Fruit fly (Drosophila melanogaster) whole organism, embryonic: ENCODE measurements around the gene CG4115.

Source experiments
- CG1024 ChIP-seq: fragments of 200-800 bp; sonication (Bioruptor generic); IDR thresholded peaks from 2 replicates; pipeline ENCODE4 v1.3.6; 2022; ENCODE audit warnings: missing biosample characterization, missing genetic modification characterization
- CG12659 ChIP-seq: fragments of 200-800 bp; sonication (Bioruptor generic); optimal IDR thresholded peaks from 3 replicates; lab custom pipeline; 2017; ENCODE audit warnings: mild to moderate bottlenecking, missing biosample characterization, missing genetic modification reagents, missing genetic modification characterization
- CG12744 ChIP-seq: fragments of 200-800 bp; sonication (Bioruptor generic); optimal IDR thresholded peaks from 2 replicates; lab custom pipeline; 2016; ENCODE audit warnings: missing biosample characterization, missing genetic modification characterization
- CG15696 ChIP-seq: fragments of 200-800 bp; sonication (Bioruptor generic); optimal IDR thresholded peaks from 2 replicates; lab custom pipeline; 2019; ENCODE audit warnings: missing biosample characterization, mild to moderate bottlenecking, missing genetic modification characterization, moderate library complexity
- CG1603 ChIP-seq: fragments of 200-800 bp; sonication (Bioruptor generic); optimal IDR thresholded peaks from 2 replicates; lab custom pipeline; 2019; ENCODE audit warnings: missing biosample characterization, mild to moderate bottlenecking, missing genetic modification characterization, moderate library complexity
- CG17328 ChIP-seq: fragments of 200-800 bp; sonication (Bioruptor generic); IDR thresholded peaks from 2 replicates; pipeline ENCODE4 v1.3.6; 2022; ENCODE audit warnings: missing biosample characterization, missing genetic modification characterization
- CG17359 ChIP-seq: fragments of 200-800 bp; sonication (Bioruptor generic); optimal IDR thresholded peaks from 3 replicates; lab custom pipeline; 2018; ENCODE audit warnings: missing biosample characterization, mild to moderate bottlenecking, missing genetic modification characterization, moderate library complexity
- CG17361 ChIP-seq: fragments of 200-800 bp; sonication (Bioruptor generic); IDR thresholded peaks from 3 replicates; pipeline ENCODE4 v1.3.6; 2022; ENCODE audit warnings: missing biosample characterization, missing genetic modification characterization
- CG32772 ChIP-seq: fragments of 200-800 bp; sonication (Bioruptor generic); IDR thresholded peaks from 2 replicates; pipeline ENCODE4 v1.3.6; 2022; ENCODE audit warnings: missing biosample characterization, missing genetic modification characterization
- CG34224 ChIP-seq: fragments of 200-800 bp; sonication (Bioruptor generic); IDR thresholded peaks from 3 replicates; pipeline ENCODE4 v1.3.6; 2022; ENCODE audit warnings: missing biosample characterization, missing genetic modification characterization; ENCODE audit not compliant: partially characterized antibody
- CG3726 ChIP-seq: fragments of 200-800 bp; sonication (Bioruptor generic); IDR thresholded peaks from 3 replicates; pipeline ENCODE4, ENCODE4 v1.3.6; 2022; ENCODE audit warnings: missing biosample characterization, missing genetic modification characterization
- CG4328 ChIP-seq: fragments of 200-800 bp; sonication (Bioruptor generic); optimal IDR thresholded peaks from 3 replicates; lab custom pipeline; 2017; ENCODE audit warnings: missing biosample characterization, missing genetic modification reagents, missing genetic modification characterization
- CG6254 ChIP-seq: fragments of 200-800 bp; sonication (Bioruptor generic); optimal IDR thresholded peaks from 3 replicates; lab custom pipeline; 2017; ENCODE audit warnings: mild to moderate bottlenecking, missing biosample characterization, missing genetic modification reagents, missing genetic modification characterization
- CG8924 ChIP-seq: fragments of 200-800 bp; optimal IDR thresholded peaks from 3 replicates; lab custom pipeline; 2019; ENCODE audit warnings: missing biosample characterization, mild to moderate bottlenecking, missing genetic modification characterization, moderate library complexity
- CG9727 ChIP-seq: fragments of 200-800 bp; sonication (Bioruptor generic); optimal IDR thresholded peaks from 3 replicates; lab custom pipeline; 2017; ENCODE audit warnings: missing biosample characterization, mild to moderate bottlenecking, missing genetic modification characterization
- D19B ChIP-seq: fragments of 200-800 bp; sonication (Bioruptor generic); optimal IDR thresholded peaks from 2 replicates; lab custom pipeline; 2017; ENCODE audit warnings: missing biosample characterization, mild to moderate bottlenecking, missing genetic modification characterization
- Dad ChIP-seq: fragments of 200-800 bp; sonication (Bioruptor generic); optimal IDR thresholded peaks from 3 replicates; lab custom pipeline; 2016; ENCODE audit warnings: missing biosample characterization, missing genetic modification characterization
- Elba2 ChIP-seq: fragments of 200-800 bp; sonication (Bioruptor generic); optimal IDR thresholded peaks from 3 replicates; lab custom pipeline; 2016; ENCODE audit warnings: missing biosample characterization, missing genetic modification characterization
- Ets65A ChIP-seq: fragments of 200-800 bp; sonication (Bioruptor generic); peaks from one replicate; lab custom pipeline; 2016; ENCODE audit warnings: missing biosample characterization, missing genetic modification characterization
- HLH54F ChIP-seq: fragments of 200-800 bp; sonication (Bioruptor generic); optimal IDR thresholded peaks from 3 replicates; lab custom pipeline; 2016; ENCODE audit warnings: missing biosample characterization, missing genetic modification characterization
- Hmr ChIP-seq: fragments of 200-800 bp; sonication (Bioruptor generic); optimal IDR thresholded peaks from 3 replicates; lab custom pipeline; 2017; ENCODE audit warnings: mild to moderate bottlenecking, missing biosample characterization, missing genetic modification reagents, missing genetic modification characterization
- Kr ChIP-seq: fragments of 200-800 bp; sonication (Bioruptor generic); optimal IDR thresholded peaks from 2 replicates; lab custom pipeline; 2017; ENCODE audit warnings: missing biosample characterization, mild to moderate bottlenecking, missing genetic modification characterization
- Lhr ChIP-seq: fragments of 200-800 bp; sonication (Bioruptor generic); optimal IDR thresholded peaks from 3 replicates; lab custom pipeline; 2017; ENCODE audit warnings: mild to moderate bottlenecking, missing biosample characterization, missing genetic modification reagents, missing genetic modification characterization
- NFAT ChIP-seq: fragments of 200-800 bp; sonication (Bioruptor generic); IDR thresholded peaks from 2 replicates; pipeline ENCODE4 v1.3.6; 2022; ENCODE audit warnings: missing biosample characterization, missing genetic modification characterization
- Poxn ChIP-seq: fragments of 200-800 bp; sonication (Bioruptor generic); IDR thresholded peaks from 2 replicates; pipeline ENCODE4 v1.3.6; 2022; ENCODE audit warnings: missing biosample characterization, missing genetic modification characterization
- Ptx1 ChIP-seq: fragments of 200-800 bp; sonication (Bioruptor generic); IDR thresholded peaks from 2 replicates; pipeline ENCODE4 v1.3.6; 2022; ENCODE audit warnings: missing biosample characterization, missing genetic modification characterization
- Scr ChIP-seq: fragments of 200-800 bp; sonication (Bioruptor generic); IDR thresholded peaks from 2 replicates; pipeline ENCODE4 v1.3.6; 2022; ENCODE audit warnings: missing biosample characterization, missing genetic modification characterization; ENCODE audit not compliant: partially characterized antibody
- Sox102F ChIP-seq: fragments of 200-800 bp; sonication (Bioruptor generic); optimal IDR thresholded peaks from 2 replicates; lab custom pipeline; 2018; ENCODE audit warnings: missing biosample characterization, mild to moderate bottlenecking, missing genetic modification characterization, moderate library complexity
- ara ChIP-seq: fragments of 200-800 bp; sonication (Bioruptor generic); IDR thresholded peaks from 2 replicates; pipeline ENCODE4 v1.3.6; 2022; ENCODE audit warnings: missing biosample characterization, missing genetic modification characterization
- az2 ChIP-seq: fragments of 200-800 bp; sonication (Bioruptor generic); optimal IDR thresholded peaks from 3 replicates; lab custom pipeline; 2016; ENCODE audit warnings: missing biosample characterization, missing genetic modification characterization
- bab2 ChIP-seq: fragments of 200-800 bp; sonication (Bioruptor generic); optimal IDR thresholded peaks from 2 replicates; lab custom pipeline; 2016; ENCODE audit warnings: missing biosample characterization, missing genetic modification characterization
- bbx ChIP-seq: fragments of 200-800 bp; sonication (Bioruptor generic); IDR thresholded peaks from 2 replicates; pipeline ENCODE4 v1.3.6; 2022; ENCODE audit warnings: missing biosample characterization, missing genetic modification characterization; ENCODE audit not compliant: partially characterized antibody
- cad ChIP-seq: fragments of >200 bp; optimal IDR thresholded peaks from 2 replicates; lab custom pipeline; 2017; ENCODE audit warnings: missing biosample characterization, missing genetic modification characterization
- caup ChIP-seq: fragments of 200-800 bp; sonication (Bioruptor generic); optimal IDR thresholded peaks from 3 replicates; lab custom pipeline; 2017; ENCODE audit warnings: missing biosample characterization, mild to moderate bottlenecking, missing genetic modification characterization, moderate library complexity; ENCODE audit not compliant: severe bottlenecking
- crc ChIP-seq: fragments of 200-800 bp; sonication (Bioruptor generic); optimal IDR thresholded peaks from 2 replicates; lab custom pipeline; 2016; ENCODE audit warnings: missing biosample characterization, missing genetic modification characterization
- dmrt11E ChIP-seq: fragments of 200-800 bp; sonication (Bioruptor generic); optimal IDR thresholded peaks from 3 replicates; lab custom pipeline; 2018; ENCODE audit warnings: missing biosample characterization, mild to moderate bottlenecking, missing genetic modification characterization, moderate library complexity
- en ChIP-seq: fragments of 200-800 bp; sonication (Bioruptor generic); optimal IDR thresholded peaks from 2 replicates; lab custom pipeline; 2016; ENCODE audit warnings: missing biosample characterization, missing genetic modification characterization
- gcm2 ChIP-seq: fragments of 200-800 bp; sonication (Bioruptor generic); optimal IDR thresholded peaks from 2 replicates; lab custom pipeline; 2016; ENCODE audit warnings: missing biosample characterization, missing genetic modification characterization
- hb ChIP-seq: fragments of 200-800 bp; sonication (Bioruptor generic); IDR thresholded peaks from 3 replicates; pipeline ENCODE4 v1.3.6; 2022; ENCODE audit warnings: missing biosample characterization, missing genetic modification characterization; ENCODE audit not compliant: partially characterized antibody
- her ChIP-seq: fragments of 200-800 bp; sonication (Bioruptor generic); optimal IDR thresholded peaks from 2 replicates; lab custom pipeline; 2016; ENCODE audit warnings: missing biosample characterization, missing genetic modification characterization
- hth ChIP-seq: fragments of >200 bp; optimal IDR thresholded peaks from 2 replicates; lab custom pipeline; 2017; ENCODE audit warnings: inconsistent platforms
- inv ChIP-seq: fragments of 200-800 bp; sonication (Bioruptor generic); IDR thresholded peaks from 2 replicates; pipeline ENCODE4 v1.3.6; 2022; ENCODE audit warnings: missing biosample characterization, missing genetic modification characterization; ENCODE audit not compliant: partially characterized antibody
- lov ChIP-seq, 2 experiments: fragments of 200-800 bp in 1 of 2; fragments of >200 bp in 1 of 2; sonication (Bioruptor generic) in 1 of 2; IDR thresholded peaks in 1 of 2; optimal IDR thresholded peaks in 1 of 2; 2 replicates in 1 of 2; 3 replicates in 1 of 2; pipeline versions ENCODE4 v1.3.6 to Lab custom; 2017 to 2022; ENCODE audit warnings: missing biosample characterization in 1 of 2, missing genetic modification characterization in 1 of 2
- odd ChIP-seq: fragments of 200-800 bp; sonication (Bioruptor generic); optimal IDR thresholded peaks from 2 replicates; lab custom pipeline; 2017; ENCODE audit warnings: missing biosample characterization, mild to moderate bottlenecking, missing genetic modification characterization
- pho ChIP-seq: fragments of 200-800 bp; sonication (Bioruptor generic); optimal IDR thresholded peaks from 2 replicates; lab custom pipeline; 2016; ENCODE audit warnings: missing biosample characterization, missing genetic modification characterization
- run ChIP-seq: fragments of 200-800 bp; sonication (Bioruptor generic); optimal IDR thresholded peaks from 3 replicates; lab custom pipeline; 2018; ENCODE audit warnings: missing biosample characterization, mild to moderate bottlenecking, missing genetic modification characterization
- sens ChIP-seq: fragments of 200-800 bp; sonication (Bioruptor generic); peaks from one replicate; lab custom pipeline; 2016; ENCODE audit warnings: missing biosample characterization, missing genetic modification characterization
- shn ChIP-seq: fragments of 200-800 bp; sonication (Bioruptor generic); optimal IDR thresholded peaks from 3 replicates; lab custom pipeline; 2016; ENCODE audit warnings: missing biosample characterization, missing genetic modification characterization
- tna ChIP-seq: fragments of 200-800 bp; sonication (Bioruptor generic); IDR thresholded peaks from 2 replicates; pipeline ENCODE4 v1.3.6; 2022; ENCODE audit warnings: missing biosample characterization, missing genetic modification characterization; ENCODE audit not compliant: partially characterized antibody
- tx ChIP-seq: fragments of 200-800 bp; sonication (Bioruptor generic); optimal IDR thresholded peaks from 2 replicates; lab custom pipeline; 2016; ENCODE audit warnings: missing biosample characterization, missing genetic modification characterization
- wek ChIP-seq: fragments of 200-800 bp; sonication (Bioruptor generic); optimal IDR thresholded peaks from 3 replicates; lab custom pipeline; 2018; ENCODE audit warnings: missing biosample characterization, mild to moderate bottlenecking, missing genetic modification characterization, moderate library complexity

Gene CG4115

dm6 chr3R:12350497-12350896 lies 9.3 kb upstream of the CG4115 start, which contains the start of gene CG10038 (continued):
- TF ChIP-seq lov (optimal IDR thresholded peaks at IDR 0.05; lab: Kevin White, UChicago) (no peak), lov (GFP tag; IDR thresholded peaks at IDR 0.05; lab: Robert Waterston, UW) (no peak), inv (GFP tag; lab: Robert Waterston, UW) (peak; percentile 93), NFAT (GFP tag; lab: Robert Waterston, UW) (no peak; the same call in 1 of the 2 replicates), bab2 (GFP tag; lab: Kevin White, UChicago) (no peak), Hmr (peak; percentile 54), bbx (peak; percentile 95), Kr (GFP tag; lab: Kevin White, UChicago) (no peak), wek (peak; percentile 31), odd (GFP tag; lab: Kevin White, UChicago) (no peak), CG15696 (tag; lab: Kevin White, UChicago) (no peak), CG34224 (peak; percentile 92), Scr (peak; percentile 93), Lhr (GFP tag; lab: Kevin White, UChicago) (peak; percentile 74), Ptx1 (GFP tag; lab: Robert Waterston, UW) (peak; percentile 46), CG3726 (GFP tag; lab: Robert Waterston, UW) (no peak), az2 (GFP tag; lab: Kevin White, UChicago) (peak; percentile 41), tna (GFP tag; lab: Robert Waterston, UW) (peak; percentile 91), Poxn (GFP tag; lab: Robert Waterston, UW) (no peak), CG9727 (GFP tag; lab: Kevin White, UChicago) (no peak), CG32772 (GFP tag; lab: Robert Waterston, UW) (no peak), CG1603 (tag; lab: Kevin White, UChicago) (peak; percentile 69), run (tag; lab: Kevin White, UChicago) (no peak), ara (GFP tag; lab: Robert Waterston, UW) (0 out of 2 replicates have a peak, but pooled peaks have one; percentile 28), CG12659 (GFP tag; lab: Kevin White, UChicago) (peak; percentile 62), Dad (GFP tag; lab: Kevin White, UChicago) (no peak), tx (no peak), pho (GFP tag; lab: Kevin White, UChicago) (peak; percentile 31), CG12744 (no peak), Sox102F (GFP tag; lab: Kevin White, UChicago) (peak; percentile 20), caup (peak; percentile 34), dmrt11E (tag; lab: Kevin White, UChicago) (no peak), CG17328 (no peak; the same call in 1 of the 2 replicates), crc (GFP tag; lab: Kevin White, UChicago) (no peak), gcm2 (no peak), sens (GFP tag; lab: Kevin White, UChicago) (peak; percentile 77), CG17359 (no peak), CG6254 (GFP tag; lab: Kevin White, UChicago) (no peak), hth (lab: Kevin White, UChicago) (no peak), HLH54F (GFP tag; lab: Kevin White, UChicago) (no peak), en (GFP tag; lab: Kevin White, UChicago) (no peak), shn (no peak), hb (peak; percentile 92), D19B (GFP tag; lab: Kevin White, UChicago) (no peak), Ets65A (GFP tag; lab: Kevin White, UChicago) (peak; percentile 93), her (GFP tag; lab: Kevin White, UChicago) (no peak), CG17361 (GFP tag; lab: Robert Waterston, UW) (peak; percentile 37; the same call in 2 of the 3 replicates), Elba2 (GFP tag; lab: Kevin White, UChicago) (no peak), CG1024 (GFP tag; lab: Robert Waterston, UW) (no peak), CG4328 (GFP tag; lab: Kevin White, UChicago) (no peak), cad (GFP tag; lab: Kevin White, UChicago) (no peak), CG8924 (tag; lab: Kevin White, UChicago) (peak; percentile 6)
